Fruit fly (Drosophila melanogaster) whole organism, embryonic: ENCODE measurements around the gene CG33643.

Source experiments
- Abd-B ChIP-seq: fragments of 200-800 bp; sonication (Bioruptor generic); optimal IDR thresholded peaks from 2 replicates; lab custom pipeline; 2018; ENCODE audit warnings: missing biosample characterization, mild to moderate bottlenecking, missing genetic modification characterization, moderate library complexity
- BEAF-32 ChIP-seq: fragments of 200-800 bp; sonication (Bioruptor generic); optimal IDR thresholded peaks from 3 replicates; lab custom pipeline; 2017; ENCODE audit warnings: missing biosample characterization, missing genetic modification characterization, mild to moderate bottlenecking, moderate library complexity, missing genetic modification reagents
- Bgb ChIP-seq: fragments of 200-800 bp; sonication (Bioruptor generic); IDR thresholded peaks from 2 replicates; pipeline ENCODE4 v1.3.6; 2022; ENCODE audit warnings: missing biosample characterization, missing genetic modification characterization; ENCODE audit not compliant: partially characterized antibody
- CG10462 ChIP-seq: fragments of 200-800 bp; sonication (Bioruptor generic); optimal IDR thresholded peaks from 2 replicates; lab custom pipeline; 2016; ENCODE audit warnings: missing biosample characterization, missing genetic modification characterization
- CG13624 ChIP-seq: fragments of 200-800 bp; sonication (Bioruptor generic); optimal IDR thresholded peaks from 2 replicates; lab custom pipeline; 2016; ENCODE audit warnings: missing biosample characterization, missing genetic modification characterization
- CG14710 ChIP-seq: fragments of 200-800 bp; sonication (Bioruptor generic); optimal IDR thresholded peaks from 3 replicates; lab custom pipeline; 2019; ENCODE audit warnings: missing biosample characterization, mild to moderate bottlenecking, missing genetic modification characterization, moderate library complexity
- CG15011 ChIP-seq: fragments of 200-800 bp; sonication (Bioruptor generic); optimal IDR thresholded peaks from 3 replicates; lab custom pipeline; 2018; ENCODE audit warnings: missing biosample characterization, mild to moderate bottlenecking, missing genetic modification characterization
- CG17829 ChIP-seq: fragments of 200-800 bp; optimal IDR thresholded peaks from 2 replicates; lab custom pipeline; 2019; ENCODE audit warnings: missing biosample characterization, mild to moderate bottlenecking, missing genetic modification characterization, moderate library complexity
- CG1832 ChIP-seq: fragments of 200-800 bp; sonication (Bioruptor generic); optimal IDR thresholded peaks from 2 replicates; lab custom pipeline; 2017; ENCODE audit warnings: missing biosample characterization, mild to moderate bottlenecking, missing genetic modification characterization, inconsistent platforms
- CG18619 ChIP-seq: fragments of 200-800 bp; sonication (Bioruptor generic); optimal IDR thresholded peaks from 3 replicates; lab custom pipeline; 2017; ENCODE audit warnings: missing biosample characterization, mild to moderate bottlenecking, missing genetic modification characterization
- CG2116 ChIP-seq: fragments of 200-800 bp; sonication (Bioruptor generic); optimal IDR thresholded peaks from 3 replicates; lab custom pipeline; 2018; ENCODE audit warnings: missing biosample characterization, mild to moderate bottlenecking, missing genetic modification characterization
- CG2875 ChIP-seq: fragments of 200-800 bp; sonication (Bioruptor generic); optimal IDR thresholded peaks from 2 replicates; lab custom pipeline; 2017; ENCODE audit warnings: missing biosample characterization, mild to moderate bottlenecking, missing genetic modification characterization, missing genetic modification reagents
- CG30431 ChIP-seq: fragments of 200-800 bp; sonication (Bioruptor generic); optimal IDR thresholded peaks from 2 replicates; lab custom pipeline; 2017; ENCODE audit warnings: missing biosample characterization, missing genetic modification characterization
- CG34224 ChIP-seq: fragments of 200-800 bp; sonication (Bioruptor generic); IDR thresholded peaks from 3 replicates; pipeline ENCODE4 v1.3.6; 2022; ENCODE audit warnings: missing biosample characterization, missing genetic modification characterization; ENCODE audit not compliant: partially characterized antibody
- CG34376 ChIP-seq: fragments of 200-800 bp; sonication (Bioruptor generic); optimal IDR thresholded peaks from 2 replicates; lab custom pipeline; 2018; ENCODE audit warnings: missing biosample characterization, mild to moderate bottlenecking, missing genetic modification characterization
- CG34422 ChIP-seq: fragments of 200-800 bp; sonication (Bioruptor generic); IDR thresholded peaks from 3 replicates; pipeline ENCODE4 v1.3.6; 2022; ENCODE audit warnings: missing biosample characterization, missing genetic modification characterization
- CG4360 ChIP-seq: fragments of 200-800 bp; sonication (Bioruptor generic); IDR thresholded peaks from 2 replicates; pipeline ENCODE4 v1.3.6; 2022; ENCODE audit warnings: missing biosample characterization, missing genetic modification characterization
- CG43689 ChIP-seq: fragments of 200-800 bp; sonication (Bioruptor generic); IDR thresholded peaks from 2 replicates; pipeline ENCODE4 v1.3.6; 2022; ENCODE audit warnings: missing biosample characterization, missing genetic modification characterization
- CG8765 ChIP-seq: fragments of 200-800 bp; sonication (Bioruptor generic); IDR thresholded peaks from 2 replicates; pipeline ENCODE4 v1.3.6; 2022; ENCODE audit warnings: missing biosample characterization, missing genetic modification characterization
- CG9727 ChIP-seq: fragments of 200-800 bp; sonication (Bioruptor generic); optimal IDR thresholded peaks from 3 replicates; lab custom pipeline; 2017; ENCODE audit warnings: missing biosample characterization, mild to moderate bottlenecking, missing genetic modification characterization
- CHES-1-like ChIP-seq: fragments of 200-800 bp; sonication (Bioruptor generic); optimal IDR thresholded peaks from 2 replicates; lab custom pipeline; 2016; ENCODE audit warnings: missing biosample characterization, missing genetic modification characterization
- ERR ChIP-seq: fragments of 200-800 bp; sonication (Bioruptor generic); optimal IDR thresholded peaks from 2 replicates; lab custom pipeline; 2016; ENCODE audit warnings: missing biosample characterization, missing genetic modification characterization
- Ets65A ChIP-seq: fragments of 200-800 bp; sonication (Bioruptor generic); peaks from one replicate; lab custom pipeline; 2016; ENCODE audit warnings: missing biosample characterization, missing genetic modification characterization
- Oli ChIP-seq: fragments of 200-800 bp; sonication (Bioruptor generic); optimal IDR thresholded peaks from 2 replicates; lab custom pipeline; 2018; ENCODE audit warnings: missing biosample characterization, mild to moderate bottlenecking, missing genetic modification characterization, moderate library complexity
- Ptx1 ChIP-seq: fragments of 200-800 bp; sonication (Bioruptor generic); IDR thresholded peaks from 2 replicates; pipeline ENCODE4 v1.3.6; 2022; ENCODE audit warnings: missing biosample characterization, missing genetic modification characterization
- Sox100B ChIP-seq: fragments of 200-800 bp; sonication (Bioruptor generic); optimal IDR thresholded peaks from 3 replicates; lab custom pipeline; 2018; ENCODE audit warnings: missing biosample characterization, mild to moderate bottlenecking, missing genetic modification characterization
- amos ChIP-seq: fragments of 200-800 bp; sonication (Bioruptor generic); IDR thresholded peaks from 2 replicates; pipeline ENCODE4 v1.3.6; 2022; ENCODE audit warnings: missing biosample characterization, missing genetic modification characterization; ENCODE audit not compliant: partially characterized antibody
- ase ChIP-seq: fragments of 200-800 bp; sonication (Bioruptor generic); IDR thresholded peaks from 3 replicates; pipeline ENCODE4 v1.3.6; 2022; ENCODE audit warnings: missing biosample characterization, missing genetic modification characterization
- bigmax ChIP-seq: fragments of 200-800 bp; sonication (Bioruptor generic); optimal IDR thresholded peaks from 2 replicates; lab custom pipeline; 2018; ENCODE audit warnings: missing biosample characterization, mild to moderate bottlenecking, missing genetic modification characterization
- cad ChIP-seq: fragments of >200 bp; optimal IDR thresholded peaks from 2 replicates; lab custom pipeline; 2017; ENCODE audit warnings: missing biosample characterization, missing genetic modification characterization
- cg ChIP-seq: fragments of 200-800 bp; sonication (Bioruptor generic); optimal IDR thresholded peaks from 3 replicates; lab custom pipeline; 2019; ENCODE audit warnings: missing biosample characterization, mild to moderate bottlenecking, missing genetic modification characterization, moderate library complexity
- chif ChIP-seq, 2 experiments: fragments of 200-800 bp; sonication (Bioruptor generic); optimal IDR thresholded peaks; 3 replicates each; lab custom pipeline; 2016; ENCODE audit warnings: missing biosample characterization in 2 of 2, missing genetic modification characterization in 2 of 2
- dpn ChIP-seq, 2 experiments: fragments of 200-800 bp; sonication (Bioruptor generic); optimal IDR thresholded peaks; 3 replicates each; lab custom pipeline; 2016; ENCODE audit warnings: missing biosample characterization in 2 of 2, missing genetic modification characterization in 2 of 2
- dysf ChIP-seq: fragments of 200-800 bp; sonication (Bioruptor generic); IDR thresholded peaks from 3 replicates; pipeline ENCODE4 v1.3.6; 2022; ENCODE audit warnings: missing biosample characterization, missing genetic modification characterization
- fd102C ChIP-seq: fragments of 200-800 bp; sonication (Bioruptor generic); optimal IDR thresholded peaks from 2 replicates; lab custom pipeline; 2018; ENCODE audit warnings: missing biosample characterization, mild to moderate bottlenecking, missing genetic modification characterization, moderate library complexity
- fd96Cb ChIP-seq: fragments of 200-800 bp; sonication (Bioruptor generic); optimal IDR thresholded peaks from 2 replicates; lab custom pipeline; 2018; ENCODE audit warnings: missing biosample characterization, mild to moderate bottlenecking, missing genetic modification characterization, moderate library complexity
- gce ChIP-seq: fragments of 200-800 bp; sonication (Bioruptor generic); IDR thresholded peaks from 3 replicates; pipeline ENCODE4 v1.3.6; 2022; ENCODE audit warnings: missing biosample characterization, missing genetic modification characterization
- gem ChIP-seq: fragments of 200-800 bp; sonication (Bioruptor generic); optimal IDR thresholded peaks from 2 replicates; lab custom pipeline; 2019; ENCODE audit warnings: missing biosample characterization, mild to moderate bottlenecking, missing genetic modification characterization, moderate library complexity
- grau ChIP-seq: fragments of 200-800 bp; optimal IDR thresholded peaks from 3 replicates; lab custom pipeline; 2019; ENCODE audit warnings: missing biosample characterization, mild to moderate bottlenecking, missing genetic modification characterization, moderate library complexity
- lilli ChIP-seq: fragments of 200-800 bp; sonication (Bioruptor generic); optimal IDR thresholded peaks from 3 replicates; lab custom pipeline; 2016; ENCODE audit warnings: missing biosample characterization, missing genetic modification characterization
- luna ChIP-seq: fragments of 200-800 bp; sonication (Bioruptor generic); optimal IDR thresholded peaks from 2 replicates; lab custom pipeline; 2016; ENCODE audit warnings: missing biosample characterization, missing genetic modification characterization
- nmo ChIP-seq: fragments of 200-800 bp; sonication (Bioruptor generic); optimal IDR thresholded peaks from 2 replicates; lab custom pipeline; 2018; ENCODE audit warnings: missing biosample characterization, mild to moderate bottlenecking, missing genetic modification characterization, moderate library complexity
- org-1 ChIP-seq: fragments of 200-800 bp; sonication (Bioruptor generic); optimal IDR thresholded peaks from 2 replicates; lab custom pipeline; 2017; ENCODE audit warnings: missing biosample characterization, missing genetic modification characterization
- sim ChIP-seq: fragments of 200-800 bp; sonication (Bioruptor generic); IDR thresholded peaks from 2 replicates; pipeline ENCODE4 v1.3.6; 2022; ENCODE audit warnings: missing biosample characterization, missing genetic modification characterization
- sug ChIP-seq: fragments of 200-800 bp; optimal IDR thresholded peaks from 2 replicates; lab custom pipeline; 2019; ENCODE audit warnings: missing biosample characterization, mild to moderate bottlenecking, missing genetic modification characterization, moderate library complexity
- tio ChIP-seq: fragments of 200-800 bp; sonication (Bioruptor generic); optimal IDR thresholded peaks from 2 replicates; lab custom pipeline; 2017; ENCODE audit warnings: missing biosample characterization, missing genetic modification characterization, inconsistent platforms
- trem ChIP-seq: fragments of 200-800 bp; optimal IDR thresholded peaks from 3 replicates; lab custom pipeline; 2019; ENCODE audit warnings: missing biosample characterization, mild to moderate bottlenecking, missing genetic modification characterization, moderate library complexity
- zfh2 ChIP-seq: fragments of 200-800 bp; sonication (Bioruptor generic); optimal IDR thresholded peaks from 2 replicates; lab custom pipeline; 2016; ENCODE audit warnings: missing biosample characterization, missing genetic modification characterization

The CG33643 gene

DNA sequence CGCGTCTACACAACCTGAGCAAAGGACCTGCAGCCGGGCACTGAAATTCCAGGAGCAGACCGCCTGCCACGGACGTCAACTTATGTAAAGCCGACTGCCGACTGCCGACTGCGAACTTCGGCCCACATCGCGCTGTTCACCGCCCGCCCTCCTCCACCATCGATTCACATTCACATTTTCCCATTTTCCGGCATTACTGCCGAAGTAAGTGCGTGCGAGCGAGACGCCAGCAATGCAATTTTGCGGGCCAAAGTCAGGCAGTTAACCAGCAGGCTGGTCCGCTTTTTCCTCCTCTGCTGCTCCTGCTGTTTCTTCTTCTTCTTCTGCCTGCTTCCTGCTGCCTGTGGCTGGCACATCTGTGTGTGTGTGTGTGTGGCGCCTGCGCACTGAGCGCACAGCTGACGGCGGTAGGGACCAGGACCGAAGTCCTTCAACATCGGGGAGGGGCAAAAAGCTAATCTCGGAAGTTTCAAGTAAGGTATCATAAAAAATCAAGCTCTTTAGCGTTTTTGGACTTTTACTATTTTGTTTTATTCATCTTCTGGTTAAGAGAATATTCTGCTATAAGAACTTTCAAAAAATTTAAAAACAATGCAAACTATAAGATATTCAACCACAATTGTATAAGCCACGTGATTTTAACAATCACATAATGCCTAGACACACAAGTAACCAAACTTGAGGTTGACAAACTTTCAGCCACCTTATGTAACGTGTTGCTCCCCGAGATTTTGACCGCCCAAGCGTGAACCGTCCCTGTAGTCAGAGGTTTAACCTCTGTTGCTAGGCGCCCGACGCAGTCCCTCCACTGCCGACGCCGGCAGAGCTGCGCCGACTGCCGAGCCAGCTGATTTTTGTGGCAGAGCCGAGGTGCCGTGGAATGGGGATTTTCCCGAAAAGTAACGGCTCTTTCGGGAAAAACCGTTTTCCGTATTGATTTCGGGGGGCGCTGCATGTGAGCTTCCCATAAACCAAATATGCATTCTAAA lies 17.2 kb downstream of the CG33643 start (continued):
- no peak for TF ChIP-seq bigmax (GFP tag; lab: Kevin White, UChicago)
- 0 out of 3 replicates have a peak, but pooled peaks have one; percentile 21 for TF ChIP-seq gce (GFP tag; lab: Robert Waterston, UW)
- TF ChIP-seq org-1 (GFP tag; lab: Kevin White, UChicago), result peak; percentile 58
- no peak for TF ChIP-seq CG8765 (GFP tag; lab: Robert Waterston, UW)
- peak; percentile 99 for TF ChIP-seq CG9727
- TF ChIP-seq dpn (GFP tag; optimal IDR thresholded peaks at IDR 0.05; lab: Kevin White, UChicago), result peak; percentile 36 to 58
- TF ChIP-seq CHES-1-like, result peak; percentile 27
- peak; percentile 21; the same call in 1 of the 3 replicates for TF ChIP-seq CG34422 (GFP tag; lab: Robert Waterston, UW)
- TF ChIP-seq CG10462 (GFP tag; lab: Kevin White, UChicago), result peak; percentile 10
- no peak for TF ChIP-seq CG34224 (GFP tag; lab: Robert Waterston, UW)
- TF ChIP-seq CG2116 (GFP tag; lab: Kevin White, UChicago), result peak; percentile 12
- peak; percentile 35 for TF ChIP-seq fd102C
- TF ChIP-seq lilli (GFP tag; lab: Kevin White, UChicago), result peak; percentile 67
- no peak for TF ChIP-seq CG43689
- peak; percentile 51 for TF ChIP-seq zfh2 (GFP tag; lab: Kevin White, UChicago)
- TF ChIP-seq sim (GFP tag; lab: Robert Waterston, UW), result no peak
- TF ChIP-seq fd96Cb (tag; lab: Kevin White, UChicago), result peak; percentile 34
- TF ChIP-seq CG4360 (GFP tag; lab: Robert Waterston, UW), result no peak
- peak; percentile 40 for TF ChIP-seq CG34376 (GFP tag; lab: Kevin White, UChicago)
- TF ChIP-seq Ptx1 (GFP tag; lab: Robert Waterston, UW), result peak; percentile 28
- peak; percentile 37 for TF ChIP-seq CG14710 (tag; lab: Kevin White, UChicago)
- peak; percentile 13 for TF ChIP-seq cad (GFP tag; lab: Kevin White, UChicago)
- TF ChIP-seq dysf (GFP tag; lab: Robert Waterston, UW), result peak; percentile 64; the same call in 2 of the 3 replicates
- TF ChIP-seq CG30431 (GFP tag; lab: Kevin White, UChicago), result peak; percentile 41
- peak; percentile 55 for TF ChIP-seq nmo
- peak; percentile 35 for TF ChIP-seq Oli (tag; lab: Kevin White, UChicago)
- TF ChIP-seq Abd-B (GFP tag; lab: Kevin White, UChicago), result peak; percentile 38
- peak; percentile 46 for TF ChIP-seq Sox100B (GFP tag; lab: Kevin White, UChicago)
- peak; percentile 57 for TF ChIP-seq CG13624 (GFP tag; lab: Kevin White, UChicago)
- peak; percentile 11 for TF ChIP-seq CG2875 (GFP tag; lab: Kevin White, UChicago)
- TF ChIP-seq CG17829 (tag; lab: Kevin White, UChicago), result peak; percentile 12
- peak; percentile 45; the same call in 1 of the 2 replicates for TF ChIP-seq amos
- peak; percentile 64 for TF ChIP-seq grau (tag; lab: Kevin White, UChicago)
- TF ChIP-seq gem (tag; lab: Kevin White, UChicago), result peak; percentile 70
- no peak for TF ChIP-seq BEAF-32
- TF ChIP-seq sug (tag; lab: Kevin White, UChicago), result peak; percentile 52
- TF ChIP-seq luna (GFP tag; lab: Kevin White, UChicago), result peak; percentile 23
- peak; percentile 30 for TF ChIP-seq CG18619 (GFP tag; lab: Kevin White, UChicago)
- TF ChIP-seq Bgb (GFP tag; lab: Robert Waterston, UW), result peak; percentile 40; the same call in 1 of the 2 replicates
- peak; percentile 3 to 67 for TF ChIP-seq chif (GFP tag; optimal IDR thresholded peaks at IDR 0.05; lab: Kevin White, UChicago)
- peak; percentile 51 for TF ChIP-seq CG1832 (GFP tag; lab: Kevin White, UChicago)
- no peak for TF ChIP-seq ase (GFP tag; lab: Robert Waterston, UW)
- TF ChIP-seq Ets65A (GFP tag; lab: Kevin White, UChicago), result peak; percentile 79
- TF ChIP-seq cg (GFP tag; lab: Kevin White, UChicago), result peak; percentile 45
- peak; percentile 9 for TF ChIP-seq trem (tag; lab: Kevin White, UChicago)
- peak; percentile 32 for TF ChIP-seq CG15011 (GFP tag; lab: Kevin White, UChicago)
- TF ChIP-seq ERR, result peak; percentile 13
- peak; percentile 45 for TF ChIP-seq tio (GFP tag; lab: Kevin White, UChicago)
